Worm (Caenorhabditis elegans) whole organism, L2 larva: ENCODE data around the gene R04E5.8.

Experiments
- ZK546.5 ChIP-seq: sonication (generic microtip); optimal IDR thresholded peaks from 2 replicates; lab custom pipeline; 2017; ENCODE audit warnings: missing biosample characterization, missing genetic modification characterization
- crh-2 ChIP-seq: sonication (generic microtip); optimal IDR thresholded peaks from 2 replicates; lab custom pipeline; 2017; ENCODE audit warnings: missing biosample characterization, missing genetic modification characterization
- lsy-2 ChIP-seq, 2 experiments: fragments of 150-350 bp in 1 of 2; sonication (generic microtip) in 1 of 2; optimal IDR thresholded peaks; 2 replicates each; lab custom pipeline; 2014 to 2017; ENCODE audit warnings: missing biosample characterization in 2 of 2, missing genetic modification characterization in 2 of 2
- nhr-237 ChIP-seq: fragments of 150-350 bp; optimal IDR thresholded peaks from 2 replicates; lab custom pipeline; 2014; ENCODE audit warnings: missing biosample characterization, missing genetic modification characterization
- snpc-4 ChIP-seq: fragments of 150-350 bp; optimal IDR thresholded peaks from 2 replicates; lab custom pipeline; 2014; ENCODE audit warnings: missing biosample characterization, missing genetic modification characterization

DNA sequence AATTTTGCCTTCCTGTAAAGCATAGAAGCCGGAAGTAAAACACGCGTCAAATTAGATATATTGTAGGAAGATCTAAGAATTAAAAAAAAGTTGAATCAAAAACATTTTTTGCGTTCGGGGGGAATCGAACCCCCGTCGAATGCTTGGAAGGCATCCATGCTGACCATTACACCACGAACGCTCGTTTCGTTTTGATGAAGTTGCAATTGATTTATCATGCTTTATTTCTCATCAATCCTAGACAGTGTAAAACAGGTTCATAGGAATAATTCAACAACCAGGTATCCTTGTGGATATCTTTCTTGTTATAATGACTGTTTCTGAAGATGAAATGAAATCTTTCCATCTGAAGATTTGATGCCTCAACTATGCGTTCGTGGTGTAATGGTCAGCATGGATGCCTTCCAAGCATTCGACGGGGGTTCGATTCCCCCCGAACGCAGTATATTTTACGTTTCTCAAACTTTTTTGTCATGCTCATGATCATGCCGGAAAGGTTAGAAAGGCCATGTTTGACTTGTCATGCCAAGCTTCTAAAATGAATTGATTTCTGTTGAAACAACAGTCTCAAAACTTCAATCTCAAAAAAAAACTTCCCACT is 14.0 kb upstream of the R04E5.8 start:
- TF ChIP-seq nhr-237 (tag; lab: Kevin White, UChicago) (no peak), crh-2 (no peak), snpc-4 (tag; lab: Kevin White, UChicago) (no peak), ZK546.5 (no peak), lsy-2 (tag; optimal IDR thresholded peaks at IDR 0.05; lab: Kevin White, UChicago) (no peak)
